Fruit fly (Drosophila melanogaster) whole organism, prepupa: ENCODE measurements around the gene Mo25.

ENCODE experiments used
- CG10631 ChIP-seq: fragments of 200-800 bp; sonication (Bioruptor generic); optimal IDR thresholded peaks from 2 replicates; lab custom pipeline; 2016; ENCODE audit warnings: missing biosample characterization, missing genetic modification characterization
- CG10669 ChIP-seq: fragments of 200-800 bp; sonication (Bioruptor generic); optimal IDR thresholded peaks from 3 replicates; lab custom pipeline; 2018; ENCODE audit warnings: missing biosample characterization, mild to moderate bottlenecking, missing genetic modification characterization, moderate library complexity
- CG11294 ChIP-seq: fragments of 200-800 bp; sonication (Bioruptor generic); IDR thresholded peaks from 2 replicates; pipeline ENCODE4 v1.3.6; 2022; ENCODE audit warnings: missing biosample characterization, missing genetic modification characterization
- CG11762 ChIP-seq: fragments of 200-800 bp; sonication (Bioruptor generic); optimal IDR thresholded peaks from 3 replicates; lab custom pipeline; 2016; ENCODE audit warnings: missing biosample characterization, missing genetic modification characterization; ENCODE audit not compliant: insufficient read depth
- CG11902 ChIP-seq: fragments of 200-800 bp; sonication (Bioruptor generic); optimal IDR thresholded peaks from 3 replicates; lab custom pipeline; 2016; ENCODE audit warnings: missing biosample characterization, missing genetic modification characterization
- CG15336 ChIP-seq: fragments of 200-800 bp; sonication (Bioruptor generic); IDR thresholded peaks from 2 replicates; pipeline ENCODE4 v1.3.6; 2022; ENCODE audit warnings: missing biosample characterization, missing genetic modification characterization
- CG1621 ChIP-seq: fragments of 200-800 bp; sonication (Bioruptor generic); optimal IDR thresholded peaks from 3 replicates; lab custom pipeline; 2018; ENCODE audit warnings: missing biosample characterization, mild to moderate bottlenecking, missing genetic modification characterization
- CG32006 ChIP-seq: fragments of 200-800 bp; sonication (Bioruptor generic); optimal IDR thresholded peaks from 3 replicates; lab custom pipeline; 2017; ENCODE audit warnings: missing biosample characterization, mild to moderate bottlenecking, missing genetic modification characterization
- CG34406 ChIP-seq: fragments of 200-800 bp; sonication (Bioruptor generic); optimal IDR thresholded peaks from 3 replicates; lab custom pipeline; 2016; ENCODE audit warnings: missing biosample characterization, missing genetic modification characterization
- CG6163 ChIP-seq: fragments of 200-800 bp; sonication (Bioruptor generic); IDR thresholded peaks from 3 replicates; pipeline ENCODE4 v1.3.6; 2022; ENCODE audit warnings: missing biosample characterization, missing genetic modification characterization
- CG6808 ChIP-seq: fragments of 200-800 bp; sonication (Bioruptor generic); optimal IDR thresholded peaks from 3 replicates; lab custom pipeline; 2017; ENCODE audit warnings: missing biosample characterization, missing genetic modification characterization, mild to moderate bottlenecking, moderate library complexity, missing genetic modification reagents
- CG6854 ChIP-seq: fragments of 200-800 bp; sonication (Bioruptor generic); optimal IDR thresholded peaks from 2 replicates; lab custom pipeline; 2017; ENCODE audit warnings: missing biosample characterization, mild to moderate bottlenecking, missing genetic modification characterization
- CG8632 ChIP-seq: fragments of 200-800 bp; sonication (Bioruptor generic); optimal IDR thresholded peaks from 3 replicates; lab custom pipeline; 2016; ENCODE audit warnings: missing biosample characterization, missing genetic modification characterization
- Eip78C ChIP-seq: fragments of 200-800 bp; sonication (Bioruptor generic); peaks from one replicate; lab custom pipeline; 2016; ENCODE audit warnings: missing biosample characterization, missing genetic modification characterization
- Eip93F ChIP-seq: fragments of 200-800 bp; sonication (Bioruptor generic); optimal IDR thresholded peaks from 2 replicates; lab custom pipeline; 2016; ENCODE audit warnings: missing biosample characterization, mild to moderate bottlenecking, missing genetic modification characterization
- Ets21C ChIP-seq: fragments of 200-800 bp; sonication (Bioruptor generic); optimal IDR thresholded peaks from 3 replicates; lab custom pipeline; 2016; ENCODE audit warnings: missing biosample characterization, missing genetic modification characterization
- Gug ChIP-seq: fragments of 200-800 bp; sonication (Bioruptor generic); IDR thresholded peaks from 2 replicates; pipeline ENCODE4 v1.3.6; 2022; ENCODE audit warnings: missing biosample characterization, missing genetic modification characterization
- Hr4 ChIP-seq: fragments of 200-800 bp; sonication (Bioruptor generic); optimal IDR thresholded peaks from 3 replicates; lab custom pipeline; 2016; ENCODE audit warnings: missing biosample characterization, missing genetic modification characterization
- Smox ChIP-seq: fragments of 200-800 bp; sonication (Bioruptor generic); optimal IDR thresholded peaks from 3 replicates; lab custom pipeline; 2016; ENCODE audit warnings: missing biosample characterization, missing genetic modification characterization
- Sox102F ChIP-seq: fragments of 200-800 bp; sonication (Bioruptor generic); optimal IDR thresholded peaks from 2 replicates; lab custom pipeline; 2016; ENCODE audit warnings: missing biosample characterization, mild to moderate bottlenecking, missing genetic modification characterization
- acj6 ChIP-seq: fragments of 200-800 bp; sonication (Bioruptor generic); optimal IDR thresholded peaks from 3 replicates; lab custom pipeline; 2016; ENCODE audit warnings: missing biosample characterization, missing genetic modification characterization
- dsx ChIP-seq: fragments of 200-800 bp; optimal IDR thresholded peaks from 3 replicates; lab custom pipeline; 2019; ENCODE audit warnings: missing biosample characterization, mild to moderate bottlenecking, missing genetic modification characterization, moderate library complexity; ENCODE audit not compliant: poor library complexity, severe bottlenecking
- eg ChIP-seq: fragments of 200-800 bp; sonication (Bioruptor generic); IDR thresholded peaks from 3 replicates; pipeline ENCODE4 v1.3.6; 2022; ENCODE audit warnings: missing biosample characterization, missing genetic modification characterization
- esn ChIP-seq: fragments of 200-800 bp; sonication (Bioruptor generic); optimal IDR thresholded peaks from 2 replicates; lab custom pipeline; 2016; ENCODE audit warnings: missing biosample characterization, mild to moderate bottlenecking, missing genetic modification characterization, moderate library complexity
- fd59A ChIP-seq: fragments of 200-800 bp; sonication (Bioruptor generic); optimal IDR thresholded peaks from 2 replicates; lab custom pipeline; 2017; ENCODE audit warnings: missing biosample characterization, mild to moderate bottlenecking, missing genetic modification characterization, missing genetic modification reagents
- fkh ChIP-seq: fragments of 200-800 bp; sonication (Bioruptor generic); optimal IDR thresholded peaks from 3 replicates; lab custom pipeline; 2017; ENCODE audit warnings: missing biosample characterization, mild to moderate bottlenecking, missing genetic modification characterization, moderate library complexity
- lz ChIP-seq: fragments of 200-800 bp; sonication (Bioruptor generic); optimal IDR thresholded peaks from 3 replicates; lab custom pipeline; 2016; ENCODE audit warnings: missing biosample characterization, missing genetic modification characterization
- net ChIP-seq: fragments of 200-800 bp; sonication (Bioruptor generic); optimal IDR thresholded peaks from 3 replicates; lab custom pipeline; 2016; ENCODE audit warnings: missing biosample characterization, missing genetic modification characterization
- salr ChIP-seq, 2 experiments: fragments of 200-800 bp; sonication (Bioruptor generic); optimal IDR thresholded peaks; 3 replicates each; lab custom pipeline; 2016 to 2018; ENCODE audit warnings: missing biosample characterization in 2 of 2, missing genetic modification characterization in 2 of 2, mild to moderate bottlenecking in 1 of 2
- spab ChIP-seq: fragments of 200-800 bp; sonication (Bioruptor generic); optimal IDR thresholded peaks from 2 replicates; lab custom pipeline; 2017; ENCODE audit warnings: missing biosample characterization, mild to moderate bottlenecking, missing genetic modification characterization, missing genetic modification reagents
- ss ChIP-seq, 2 experiments: fragments of 200-800 bp; sonication (Bioruptor generic); optimal IDR thresholded peaks; 2 replicates in 1 of 2; 3 replicates in 1 of 2; lab custom pipeline; 2017 to 2018; ENCODE audit warnings: mild to moderate bottlenecking in 2 of 2, missing biosample characterization in 2 of 2, missing genetic modification characterization in 2 of 2, moderate library complexity in 1 of 2
- svp ChIP-seq: fragments of 200-800 bp; sonication (Bioruptor generic); peaks from one replicate; lab custom pipeline; 2016; ENCODE audit warnings: missing biosample characterization, missing genetic modification characterization
- vri ChIP-seq: fragments of 200-800 bp; sonication (Bioruptor generic); optimal IDR thresholded peaks from 3 replicates; lab custom pipeline; 2016; ENCODE audit warnings: missing biosample characterization, mild to moderate bottlenecking, missing genetic modification characterization

Gene Mo25

DNA sequence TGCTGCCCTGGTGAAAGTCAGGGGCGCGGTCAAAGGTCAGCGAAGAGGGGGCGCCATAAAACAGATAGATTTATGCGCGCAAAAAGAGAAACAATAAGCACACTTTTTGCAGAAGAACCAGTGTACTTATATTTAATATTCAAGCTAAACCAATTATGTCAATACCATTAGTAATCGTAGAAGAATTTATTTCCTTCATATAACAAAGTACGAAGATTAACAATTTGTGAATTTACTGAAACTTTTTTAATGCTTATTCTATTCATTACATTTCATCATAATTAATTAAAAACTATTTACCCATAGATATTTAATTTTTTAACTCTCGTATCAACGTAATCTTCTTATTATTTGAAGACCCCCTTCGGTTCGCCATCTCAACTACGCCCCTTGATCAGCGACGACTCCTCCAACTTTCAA is 26.8 kb upstream of the Mo25 start (continued):
- TF ChIP-seq eg (GFP tag; lab: Robert Waterston, UW) (peak; percentile 59; the same call in 1 of the 3 replicates), fd59A (GFP tag; lab: Kevin White, UChicago) (peak; percentile 73), CG34406 (GFP tag; lab: Kevin White, UChicago) (peak; percentile 77), CG11294 (no peak; the same call in 1 of the 2 replicates), salr (GFP tag; optimal IDR thresholded peaks at IDR 0.05; lab: Kevin White, UChicago) (peak; percentile 26 to 91), dsx (GFP tag; lab: Kevin White, UChicago) (peak; percentile 59), ss (GFP tag; optimal IDR thresholded peaks at IDR 0.05; lab: Kevin White, UChicago) (peak; percentile 75 to 79), CG6808 (GFP tag; lab: Kevin White, UChicago) (peak; percentile 85), acj6 (peak; percentile 80), vri (GFP tag; lab: Kevin White, UChicago) (no peak), Eip78C (GFP tag; lab: Kevin White, UChicago) (peak; percentile 93), svp (peak; percentile 59), spab (peak; percentile 85), net (GFP tag; lab: Kevin White, UChicago) (peak; percentile 79), Gug (GFP tag; lab: Robert Waterston, UW) (peak; percentile 47; the same call in 1 of the 2 replicates), Sox102F (peak; percentile 50), CG10631 (GFP tag; lab: Kevin White, UChicago) (peak; percentile 85)
- TF ChIP-seq, all 60 proteins: peak for 51

DNA sequence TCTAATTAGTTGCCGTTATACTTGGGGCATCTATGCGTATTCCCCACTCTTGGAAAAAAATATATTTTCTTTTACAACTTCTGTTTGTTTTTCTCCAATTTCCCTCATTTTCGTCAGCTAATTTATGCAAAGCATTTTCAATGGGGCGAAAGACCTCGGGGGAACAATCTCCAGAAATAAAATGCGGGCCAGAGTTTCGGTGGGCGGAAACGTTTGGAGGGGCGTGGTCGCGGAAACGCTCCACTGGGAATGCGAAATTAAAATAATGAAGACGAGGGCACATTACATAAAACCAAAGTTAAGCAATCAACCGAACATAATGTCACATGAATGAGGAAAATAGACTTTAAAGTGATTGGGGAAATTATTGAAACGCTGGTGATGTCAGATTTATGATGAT is 25.8 kb upstream of the Mo25 start:
- TF ChIP-seq CG8632 (GFP tag; lab: Kevin White, UChicago) (no peak), Eip93F (GFP tag; lab: Kevin White, UChicago) (no peak), CG32006 (GFP tag; lab: Kevin White, UChicago) (no peak), CG6163 (no peak), Ets21C (GFP tag; lab: Kevin White, UChicago) (no peak), CG6808 (GFP tag; lab: Kevin White, UChicago) (no peak), CG10631 (GFP tag; lab: Kevin White, UChicago) (no peak), svp (no peak), lz (GFP tag; lab: Kevin White, UChicago) (no peak), Hr4 (no peak), fd59A (GFP tag; lab: Kevin White, UChicago) (no peak), esn (GFP tag; lab: Kevin White, UChicago) (no peak), CG1621 (no peak), Smox (GFP tag; lab: Kevin White, UChicago) (no peak), CG6854 (GFP tag; lab: Kevin White, UChicago) (no peak), spab (no peak), salr (GFP tag; optimal IDR thresholded peaks at IDR 0.05; lab: Kevin White, UChicago) (no peak), CG10669 (GFP tag; lab: Kevin White, UChicago) (no peak), dsx (GFP tag; lab: Kevin White, UChicago) (no peak), eg (GFP tag; lab: Robert Waterston, UW) (no peak)

DNA sequence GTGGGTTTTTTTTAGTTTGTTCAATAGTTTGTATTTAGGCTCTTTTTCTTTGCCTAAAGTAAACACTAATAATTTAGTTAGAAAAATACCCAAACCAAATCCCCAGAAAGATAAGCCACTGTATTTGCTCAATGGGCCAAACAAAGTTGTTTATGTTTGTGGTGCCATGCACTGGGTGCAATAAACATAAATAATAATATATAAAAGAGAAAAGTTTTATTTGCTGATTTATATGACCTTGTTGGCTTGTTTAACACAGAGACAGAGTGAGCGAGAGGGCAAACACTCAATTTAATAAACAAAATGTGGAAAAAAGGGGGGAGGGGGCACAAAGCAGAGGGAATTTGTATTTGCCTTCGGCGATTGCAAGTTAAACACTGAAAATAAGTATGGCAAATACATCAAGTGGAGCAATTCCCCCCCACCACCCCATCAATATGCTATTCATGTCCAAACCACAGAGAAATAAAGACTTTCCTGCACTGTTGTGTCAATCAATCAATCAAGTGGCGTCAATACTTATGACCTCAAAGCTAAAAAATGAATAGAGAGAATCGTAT is 25.3 kb upstream of the Mo25 start:
- no peak for TF ChIP-seq ss (GFP tag; optimal IDR thresholded peaks at IDR 0.05; lab: Kevin White, UChicago)
- TF ChIP-seq CG15336 (GFP tag; lab: Robert Waterston, UW): no peak
- peak; percentile 88 for TF ChIP-seq fkh (GFP tag; lab: Kevin White, UChicago)
- no peak for TF ChIP-seq eg (GFP tag; lab: Robert Waterston, UW)
- no peak for TF ChIP-seq CG1621
- no peak for TF ChIP-seq CG11762 (GFP tag; lab: Kevin White, UChicago)
- TF ChIP-seq CG8632 (GFP tag; lab: Kevin White, UChicago): peak; percentile 1
- TF ChIP-seq Hr4: no peak
- TF ChIP-seq CG32006 (GFP tag; lab: Kevin White, UChicago): no peak
- peak; percentile 29 for TF ChIP-seq CG6854 (GFP tag; lab: Kevin White, UChicago)
- TF ChIP-seq Eip78C (GFP tag; lab: Kevin White, UChicago): peak; percentile 49
- peak; percentile 61 for TF ChIP-seq svp
- no peak for TF ChIP-seq CG11902 (GFP tag; lab: Kevin White, UChicago)
